Fruit fly (Drosophila melanogaster) whole organism, embryonic: ENCODE measurements around the gene Rab23.

ENCODE experiments used
- Asciz ChIP-seq: fragments of 200-800 bp; sonication (Bioruptor generic); optimal IDR thresholded peaks from 2 replicates; lab custom pipeline; 2017; ENCODE audit warnings: missing biosample characterization, mild to moderate bottlenecking, missing genetic modification characterization, missing genetic modification reagents
- Atf-2 ChIP-seq: fragments of 200-800 bp; sonication (Bioruptor generic); optimal IDR thresholded peaks from 2 replicates; lab custom pipeline; 2016; ENCODE audit warnings: missing biosample characterization, missing genetic modification characterization
- Bteb2 ChIP-seq: fragments of 200-800 bp; sonication (Bioruptor generic); optimal IDR thresholded peaks from 2 replicates; lab custom pipeline; 2016; ENCODE audit warnings: missing biosample characterization, missing genetic modification characterization
- CG11085 ChIP-seq: fragments of 200-800 bp; sonication (Bioruptor generic); IDR thresholded peaks from 2 replicates; pipeline ENCODE4 v1.3.6; 2022; ENCODE audit warnings: missing biosample characterization, missing genetic modification characterization
- CG11247 ChIP-seq: fragments of 200-800 bp; sonication (Bioruptor generic); IDR thresholded peaks from 2 replicates; pipeline ENCODE4 v1.3.6; 2022; ENCODE audit warnings: missing biosample characterization, missing genetic modification characterization
- CG12659 ChIP-seq: fragments of 200-800 bp; sonication (Bioruptor generic); optimal IDR thresholded peaks from 3 replicates; lab custom pipeline; 2017; ENCODE audit warnings: mild to moderate bottlenecking, missing biosample characterization, missing genetic modification reagents, missing genetic modification characterization
- CG12769 ChIP-seq: fragments of 200-800 bp; sonication (Bioruptor generic); optimal IDR thresholded peaks from 2 replicates; lab custom pipeline; 2019; ENCODE audit warnings: missing biosample characterization, mild to moderate bottlenecking, missing genetic modification characterization, moderate library complexity
- CG12942 ChIP-seq: fragments of 200-800 bp; sonication (Bioruptor generic); optimal IDR thresholded peaks from 3 replicates; lab custom pipeline; 2016; ENCODE audit warnings: missing biosample characterization, missing genetic modification characterization
- CG13296 ChIP-seq: fragments of 200-800 bp; sonication (Bioruptor generic); optimal IDR thresholded peaks from 3 replicates; lab custom pipeline; 2018; ENCODE audit warnings: missing biosample characterization, mild to moderate bottlenecking, missing genetic modification characterization
- CG13894 ChIP-seq: fragments of 200-800 bp; sonication (Bioruptor generic); optimal IDR thresholded peaks from 3 replicates; lab custom pipeline; 2018; ENCODE audit warnings: missing biosample characterization, mild to moderate bottlenecking, missing genetic modification characterization, moderate library complexity
- CG16815 ChIP-seq: fragments of 200-800 bp; sonication (Bioruptor generic); optimal IDR thresholded peaks from 3 replicates; lab custom pipeline; 2017; ENCODE audit warnings: missing biosample characterization, mild to moderate bottlenecking, missing genetic modification characterization
- CG17328 ChIP-seq: fragments of 200-800 bp; sonication (Bioruptor generic); IDR thresholded peaks from 2 replicates; pipeline ENCODE4 v1.3.6; 2022; ENCODE audit warnings: missing biosample characterization, missing genetic modification characterization
- CG31224 ChIP-seq: fragments of 200-800 bp; sonication (Bioruptor generic); IDR thresholded peaks from 2 replicates; pipeline ENCODE4 v1.3.6; 2022; ENCODE audit warnings: missing biosample characterization, missing genetic modification characterization
- CG3726 ChIP-seq: fragments of 200-800 bp; sonication (Bioruptor generic); IDR thresholded peaks from 3 replicates; pipeline ENCODE4, ENCODE4 v1.3.6; 2022; ENCODE audit warnings: missing biosample characterization, missing genetic modification characterization
- CG4328 ChIP-seq: fragments of 200-800 bp; sonication (Bioruptor generic); optimal IDR thresholded peaks from 3 replicates; lab custom pipeline; 2017; ENCODE audit warnings: missing biosample characterization, missing genetic modification reagents, missing genetic modification characterization
- CG6254 ChIP-seq: fragments of 200-800 bp; sonication (Bioruptor generic); optimal IDR thresholded peaks from 3 replicates; lab custom pipeline; 2017; ENCODE audit warnings: mild to moderate bottlenecking, missing biosample characterization, missing genetic modification reagents, missing genetic modification characterization
- CG6683 ChIP-seq: fragments of 200-800 bp; sonication (Bioruptor generic); optimal IDR thresholded peaks from 2 replicates; lab custom pipeline; 2017; ENCODE audit warnings: missing biosample characterization, mild to moderate bottlenecking, missing genetic modification characterization, missing genetic modification reagents
- CG6689 ChIP-seq: fragments of 200-800 bp; sonication (Bioruptor generic); IDR thresholded peaks from 2 replicates; pipeline ENCODE4 v1.3.6; 2022; ENCODE audit warnings: missing biosample characterization, missing genetic modification characterization
- CG9876 ChIP-seq: fragments of 200-800 bp; sonication (Bioruptor generic); optimal IDR thresholded peaks from 2 replicates; lab custom pipeline; 2016; ENCODE audit warnings: missing biosample characterization, missing genetic modification characterization
- Doc3 ChIP-seq: fragments of 200-800 bp; sonication (Bioruptor generic); IDR thresholded peaks from 3 replicates; pipeline ENCODE4 v1.3.6; 2022; ENCODE audit warnings: missing biosample characterization, missing genetic modification characterization; ENCODE audit not compliant: partially characterized antibody
- E2f1 ChIP-seq: fragments of 200-800 bp; sonication (Bioruptor generic); IDR thresholded peaks from 2 replicates; pipeline ENCODE4 v1.3.6; 2022; ENCODE audit warnings: missing biosample characterization, missing genetic modification characterization
- Ets97D ChIP-seq: fragments of 200-800 bp; sonication (Bioruptor generic); optimal IDR thresholded peaks from 3 replicates; lab custom pipeline; 2016; ENCODE audit warnings: missing biosample characterization, missing genetic modification characterization
- Fer1 ChIP-seq: fragments of 200-800 bp; sonication (Bioruptor generic); optimal IDR thresholded peaks from 2 replicates; lab custom pipeline; 2017; ENCODE audit warnings: missing biosample characterization, mild to moderate bottlenecking, missing genetic modification characterization
- Fer3 ChIP-seq: fragments of 200-800 bp; sonication (Bioruptor generic); optimal IDR thresholded peaks from 2 replicates; lab custom pipeline; 2018; ENCODE audit warnings: missing biosample characterization, mild to moderate bottlenecking, missing genetic modification characterization, moderate library complexity
- Nf-YB ChIP-seq: fragments of 200-800 bp; sonication (Bioruptor generic); optimal IDR thresholded peaks from 3 replicates; lab custom pipeline; 2019; ENCODE audit warnings: missing biosample characterization, mild to moderate bottlenecking, missing genetic modification characterization, moderate library complexity
- Oaz ChIP-seq: fragments of 200-800 bp; sonication (Bioruptor generic); IDR thresholded peaks from 2 replicates; pipeline ENCODE4 v1.3.6; 2022; ENCODE audit warnings: missing biosample characterization, missing genetic modification characterization
- Sin3A ChIP-seq: fragments of >200 bp; optimal IDR thresholded peaks from 2 replicates; lab custom pipeline; 2018
- Sox102F ChIP-seq: fragments of 200-800 bp; sonication (Bioruptor generic); optimal IDR thresholded peaks from 2 replicates; lab custom pipeline; 2018; ENCODE audit warnings: missing biosample characterization, mild to moderate bottlenecking, missing genetic modification characterization, moderate library complexity
- al ChIP-seq: fragments of 200-800 bp; sonication (Bioruptor generic); IDR thresholded peaks from 2 replicates; pipeline ENCODE4 v1.3.6; 2022; ENCODE audit warnings: missing biosample characterization, missing genetic modification characterization
- ase ChIP-seq: fragments of 200-800 bp; sonication (Bioruptor generic); IDR thresholded peaks from 3 replicates; pipeline ENCODE4 v1.3.6; 2022; ENCODE audit warnings: missing biosample characterization, missing genetic modification characterization
- ash1 ChIP-seq: fragments of 200-800 bp; sonication (Bioruptor generic); optimal IDR thresholded peaks from 2 replicates; lab custom pipeline; 2018; ENCODE audit warnings: missing biosample characterization, mild to moderate bottlenecking, missing genetic modification characterization
- bcd ChIP-seq: fragments of 200-800 bp; sonication (Bioruptor generic); optimal IDR thresholded peaks from 2 replicates; lab custom pipeline; 2017; ENCODE audit warnings: missing biosample characterization, mild to moderate bottlenecking, missing genetic modification characterization
- esg ChIP-seq: fragments of 200-800 bp; sonication (Bioruptor generic); conservative IDR thresholded peaks from 2 replicates; pipeline ENCODE4 v1.3.6; 2022; ENCODE audit warnings: missing biosample characterization, missing genetic modification characterization
- fd3F ChIP-seq: fragments of 200-800 bp; sonication (Bioruptor generic); optimal IDR thresholded peaks from 2 replicates; lab custom pipeline; 2018; ENCODE audit warnings: missing biosample characterization, mild to moderate bottlenecking, missing genetic modification characterization, moderate library complexity
- fu2 ChIP-seq: fragments of 200-800 bp; sonication (Bioruptor generic); optimal IDR thresholded peaks from 2 replicates; lab custom pipeline; 2016; ENCODE audit warnings: missing biosample characterization, missing genetic modification characterization
- gcm ChIP-seq: fragments of 200-800 bp; sonication (Bioruptor generic); optimal IDR thresholded peaks from 2 replicates; lab custom pipeline; 2019; ENCODE audit warnings: missing biosample characterization, mild to moderate bottlenecking, missing genetic modification characterization, moderate library complexity
- gsb-n ChIP-seq: fragments of 200-800 bp; sonication (Bioruptor generic); optimal IDR thresholded peaks from 3 replicates; lab custom pipeline; 2018; ENCODE audit warnings: missing biosample characterization, mild to moderate bottlenecking, missing genetic modification characterization
- h ChIP-seq: fragments of >200 bp; optimal IDR thresholded peaks from 2 replicates; lab custom pipeline; 2017
- insv ChIP-seq, 2 experiments: fragments of 200-800 bp; sonication (Bioruptor generic); optimal IDR thresholded peaks; 3 replicates each; lab custom pipeline; 2016 to 2018; ENCODE audit warnings: missing biosample characterization in 2 of 2, missing genetic modification characterization in 2 of 2
- ken ChIP-seq: fragments of 200-800 bp; sonication (Bioruptor generic); IDR thresholded peaks from 3 replicates; pipeline ENCODE4 v1.3.6; 2022; ENCODE audit warnings: missing biosample characterization, missing genetic modification characterization
- luna ChIP-seq: fragments of 200-800 bp; sonication (Bioruptor generic); optimal IDR thresholded peaks from 2 replicates; lab custom pipeline; 2016; ENCODE audit warnings: missing biosample characterization, missing genetic modification characterization
- mam ChIP-seq: fragments of 200-800 bp; sonication (Bioruptor generic); optimal IDR thresholded peaks from 3 replicates; lab custom pipeline; 2016; ENCODE audit warnings: missing biosample characterization, missing genetic modification characterization
- pho ChIP-seq: fragments of 200-800 bp; sonication (Bioruptor generic); optimal IDR thresholded peaks from 2 replicates; lab custom pipeline; 2016; ENCODE audit warnings: missing biosample characterization, missing genetic modification characterization
- phol ChIP-seq: fragments of 200-800 bp; sonication (Bioruptor generic); optimal IDR thresholded peaks from 3 replicates; lab custom pipeline; 2018; ENCODE audit warnings: missing biosample characterization, mild to moderate bottlenecking, missing genetic modification characterization, moderate library complexity
- prd ChIP-seq, 3 experiments: fragments of >200 bp in 2 of 3; fragments of 200-800 bp in 1 of 3; sonication (Bioruptor generic) in 1 of 3; optimal IDR thresholded peaks in 2 of 3; IDR thresholded peaks in 1 of 3; 2 replicates in 2 of 3; 3 replicates in 1 of 3; pipeline versions ENCODE4 v1.3.6 to Lab custom; 2017 to 2022; ENCODE audit warnings: missing biosample characterization in 1 of 3, missing genetic modification characterization in 1 of 3
- row ChIP-seq: fragments of 200-800 bp; sonication (Bioruptor generic); IDR thresholded peaks from 3 replicates; pipeline ENCODE4 v1.3.6; 2022; ENCODE audit warnings: missing biosample characterization, missing genetic modification characterization
- stc ChIP-seq: fragments of 200-800 bp; sonication (Bioruptor generic); IDR thresholded peaks from 2 replicates; pipeline ENCODE4 v1.3.6; 2022; ENCODE audit warnings: missing biosample characterization, missing genetic modification characterization
- ttk ChIP-seq: fragments of 200-800 bp; sonication (Bioruptor generic); IDR thresholded peaks from 2 replicates; pipeline ENCODE4 v2.1.2; 2022; ENCODE audit warnings: missing biosample characterization, missing genetic modification characterization
- twi ChIP-seq: fragments of 200-800 bp; optimal IDR thresholded peaks from 2 replicates; lab custom pipeline; 2019; ENCODE audit warnings: missing biosample characterization, mild to moderate bottlenecking, missing genetic modification characterization, moderate library complexity

Gene Rab23

DNA sequence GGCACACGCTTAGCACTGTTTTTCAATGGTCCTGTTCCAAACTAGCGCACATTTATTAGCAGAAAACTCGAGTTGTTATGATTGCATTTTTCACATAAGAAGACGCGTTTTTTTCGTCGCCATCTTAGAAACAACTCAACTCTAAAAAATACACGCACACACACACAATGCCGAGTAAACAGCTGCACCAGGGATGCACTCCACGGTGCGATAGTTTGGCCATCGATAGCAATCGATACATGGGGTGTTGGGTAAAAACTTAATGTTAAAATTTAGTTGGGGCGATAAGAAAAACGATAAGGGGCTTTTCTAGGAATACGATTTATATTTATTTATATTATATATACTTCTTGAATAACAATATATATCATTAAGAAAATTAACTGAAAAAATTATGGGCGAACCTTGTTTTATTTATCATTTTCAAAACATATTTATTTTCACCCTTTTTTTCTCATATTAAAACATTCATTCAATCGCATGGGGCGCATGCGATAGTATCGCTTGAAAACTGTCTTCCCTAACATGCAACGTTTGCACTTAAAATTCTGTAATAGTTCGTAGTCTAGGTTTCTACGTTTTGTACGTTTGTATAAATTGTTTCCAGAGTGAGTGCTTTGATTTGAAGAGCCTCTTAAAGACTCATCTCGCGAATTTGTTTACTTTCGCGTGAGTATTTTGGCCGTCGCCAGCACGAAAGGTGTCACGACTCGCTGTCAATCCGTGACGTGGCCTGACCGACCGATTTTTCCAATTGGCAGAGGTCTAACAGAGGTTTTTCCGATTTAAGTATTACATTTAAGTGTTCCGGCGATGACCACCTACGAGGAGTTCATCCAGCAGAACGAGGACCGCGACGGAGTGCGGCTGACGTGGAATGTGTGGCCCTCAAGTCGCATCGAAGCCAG, 36.4 kb downstream of the Rab23 start, which contains the start of the genes MTA1-like and Sec23 (continued):
- TF ChIP-seq CG6254 (GFP tag; lab: Kevin White, UChicago) (no peak), luna (GFP tag; lab: Kevin White, UChicago) (no peak), CG12942 (peak; percentile 52), prd (optimal IDR thresholded peaks at IDR 0.05; lab: Kevin White, UChicago) (no peak), prd (GFP tag; IDR thresholded peaks at IDR 0.05; lab: Robert Waterston, UW) (peak; percentile 52; the same call in 1 of the 3 replicates), Atf-2 (no peak), CG12769 (no peak), Ets97D (GFP tag; lab: Kevin White, UChicago) (peak; percentile 64), gcm (GFP tag; lab: Kevin White, UChicago) (no peak), fd3F (GFP tag; lab: Kevin White, UChicago) (no peak), CG9876 (GFP tag; lab: Kevin White, UChicago) (no peak), Oaz (GFP tag; lab: Robert Waterston, UW) (no peak), CG6689 (GFP tag; lab: Robert Waterston, UW) (peak; percentile 77), ash1 (GFP tag; lab: Kevin White, UChicago) (no peak), CG16815 (peak; percentile 38), CG11085 (no peak), Asciz (GFP tag; lab: Kevin White, UChicago) (no peak), Nf-YB (GFP tag; lab: Kevin White, UChicago) (peak; percentile 36), ken (GFP tag; lab: Robert Waterston, UW) (0 out of 3 replicates have a peak, but pooled peaks have one; percentile 4), CG13296 (GFP tag; lab: Kevin White, UChicago) (peak; percentile 46), phol (tag; lab: Kevin White, UChicago) (peak; percentile 98), Bteb2 (GFP tag; lab: Kevin White, UChicago) (no peak), CG3726 (GFP tag; lab: Robert Waterston, UW) (no peak), E2f1 (GFP tag; lab: Robert Waterston, UW) (no peak), fu2 (GFP tag; lab: Kevin White, UChicago) (peak; percentile 12), CG17328 (GFP tag; lab: Robert Waterston, UW) (no peak), Doc3 (GFP tag; lab: Robert Waterston, UW) (peak; percentile 94), ase (GFP tag; lab: Robert Waterston, UW) (no peak), insv (GFP tag; optimal IDR thresholded peaks at IDR 0.05; lab: Kevin White, UChicago) (peak in 1 of 2 experiments; percentile 73), Fer1 (GFP tag; lab: Kevin White, UChicago) (peak; percentile 11), CG31224 (GFP tag; lab: Robert Waterston, UW) (peak; percentile 5; the same call in 1 of the 2 replicates), stc (GFP tag; lab: Robert Waterston, UW) (no peak), CG4328 (GFP tag; lab: Kevin White, UChicago) (no peak), bcd (peak; percentile 34), CG12659 (GFP tag; lab: Kevin White, UChicago) (peak; percentile 87), Sox102F (GFP tag; lab: Kevin White, UChicago) (no peak), ttk (GFP tag; lab: Robert Waterston, UW) (peak; percentile 37; the same call in 1 of the 2 replicates), CG6683 (GFP tag; lab: Kevin White, UChicago) (no peak), twi (tag; lab: Kevin White, UChicago) (peak; percentile 44), row (GFP tag; lab: Robert Waterston, UW) (peak; percentile 91), Fer3 (tag; lab: Kevin White, UChicago) (peak; percentile 8), CG11247 (GFP tag; lab: Robert Waterston, UW) (no peak), h (lab: Kevin White, UChicago) (no peak), pho (peak; percentile 37), mam (GFP tag; lab: Kevin White, UChicago) (peak; percentile 53), gsb-n (peak; percentile 25), esg (GFP tag; lab: Robert Waterston, UW) (no peak), CG13894 (tag; lab: Kevin White, UChicago) (peak; percentile 37), al (peak; percentile 54), Sin3A (lab: Kevin White, UChicago) (peak; percentile 56)
